Fruit fly (Drosophila melanogaster) whole organism, prepupa: ENCODE measurements around the gene ftz.

ENCODE experiments used
- Blimp-1 ChIP-seq: fragments of 200-800 bp; sonication (Bioruptor generic); optimal IDR thresholded peaks from 3 replicates; lab custom pipeline; 2017; ENCODE audit warnings: missing biosample characterization, missing genetic modification characterization, mild to moderate bottlenecking, moderate library complexity, missing genetic modification reagents
- CG6792 ChIP-seq: fragments of 200-800 bp; sonication (Bioruptor generic); optimal IDR thresholded peaks from 3 replicates; lab custom pipeline; 2016; ENCODE audit warnings: missing biosample characterization, missing genetic modification characterization
- Sox102F ChIP-seq: fragments of 200-800 bp; sonication (Bioruptor generic); optimal IDR thresholded peaks from 2 replicates; lab custom pipeline; 2016; ENCODE audit warnings: missing biosample characterization, mild to moderate bottlenecking, missing genetic modification characterization
- eg ChIP-seq: fragments of 200-800 bp; sonication (Bioruptor generic); IDR thresholded peaks from 3 replicates; pipeline ENCODE4 v1.3.6; 2022; ENCODE audit warnings: missing biosample characterization, missing genetic modification characterization
- esn ChIP-seq: fragments of 200-800 bp; sonication (Bioruptor generic); optimal IDR thresholded peaks from 2 replicates; lab custom pipeline; 2016; ENCODE audit warnings: missing biosample characterization, mild to moderate bottlenecking, missing genetic modification characterization, moderate library complexity

DNA sequence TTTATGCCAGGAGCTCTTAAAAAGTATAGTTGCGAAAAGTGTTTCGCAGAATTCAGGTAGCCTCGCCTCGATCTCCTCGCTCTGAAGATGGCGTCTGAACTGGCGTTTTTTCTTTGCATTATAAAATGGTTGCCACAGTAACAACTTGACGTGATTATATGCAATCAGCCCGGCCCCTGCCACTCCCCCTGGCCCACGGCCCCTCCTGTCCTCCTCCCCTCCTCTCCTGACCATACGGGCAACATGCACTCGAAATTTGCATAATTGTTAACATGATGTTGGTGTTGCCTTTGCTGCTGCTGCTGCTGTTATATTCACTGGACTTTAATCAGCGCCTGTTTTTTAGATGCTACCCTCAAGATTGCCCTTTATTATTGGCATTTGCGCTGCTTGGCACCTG lies 25.5 kb upstream of the ftz start:
- TF ChIP-seq CG6792 (GFP tag; lab: Kevin White, UChicago), result no peak
- no peak for TF ChIP-seq esn (GFP tag; lab: Kevin White, UChicago)
- no peak for TF ChIP-seq Sox102F (GFP tag; lab: Kevin White, UChicago)
- TF ChIP-seq eg (GFP tag; lab: Robert Waterston, UW), result no peak
- no peak for TF ChIP-seq Blimp-1 (GFP tag; lab: Kevin White, UChicago)
